Worm (Caenorhabditis elegans) whole organism, L1 larva: ENCODE data around the gene fbxb-92.

ENCODE experiments used
- C16A3.4 ChIP-seq: fragments of 150-350 bp; optimal IDR thresholded peaks from 2 replicates; lab custom pipeline; 2014; ENCODE audit warnings: missing biosample characterization, missing genetic modification characterization
- alr-1 ChIP-seq: fragments of 200-800 bp; sonication (Bioruptor generic); optimal IDR thresholded peaks from 2 replicates; lab custom pipeline; 2018; ENCODE audit warnings: borderline replicate concordance, mild to moderate bottlenecking, missing genetic modification characterization, missing compliant biosample characterization
- ama-1 ChIP-seq: fragments of 150-350 bp; optimal IDR thresholded peaks from 2 replicates; lab custom pipeline; 2014
- ceh-8 ChIP-seq: fragments of 200-800 bp; sonication (Bioruptor generic); optimal IDR thresholded peaks from 2 replicates; lab custom pipeline; 2018; ENCODE audit warnings: mild to moderate bottlenecking, missing genetic modification characterization, moderate library complexity, missing compliant biosample characterization
- ceh-90 ChIP-seq: sonication (generic microtip); optimal IDR thresholded peaks from 2 replicates; lab custom pipeline; 2016; ENCODE audit warnings: missing genetic modification characterization, missing compliant biosample characterization
- ces-1 ChIP-seq: fragments of 150-350 bp; optimal IDR thresholded peaks from 2 replicates; lab custom pipeline; 2014; ENCODE audit warnings: missing biosample characterization, missing genetic modification reagents, missing genetic modification characterization
- efl-1 ChIP-seq, 4 experiments: fragments of 150-350 bp; optimal IDR thresholded peaks in 3 of 4; peaks in 1 of 4; 1 replicate in 1 of 4; 2 replicates in 3 of 4; lab custom pipeline; 2014; ENCODE audit warnings: missing biosample characterization in 2 of 4, missing genetic modification characterization in 2 of 4, missing genetic modification reagents in 2 of 4
- efl-3 ChIP-seq: fragments of 200-800 bp; sonication (Bioruptor generic); optimal IDR thresholded peaks from 2 replicates; lab custom pipeline; 2018; ENCODE audit warnings: mild to moderate bottlenecking, missing genetic modification characterization, missing compliant biosample characterization
- fkh-10 ChIP-seq: sonication (generic microtip); optimal IDR thresholded peaks from 2 replicates; lab custom pipeline; 2017; ENCODE audit warnings: missing biosample characterization, missing genetic modification reagents, missing genetic modification characterization
- fkh-8 ChIP-seq: sonication (generic microtip); optimal IDR thresholded peaks from 2 replicates; lab custom pipeline; 2016; ENCODE audit warnings: mild to moderate bottlenecking, missing genetic modification characterization, missing compliant biosample characterization
- fos-1 ChIP-seq: fragments of 150-350 bp; optimal IDR thresholded peaks from 2 replicates; lab custom pipeline; 2014; ENCODE audit warnings: missing biosample characterization, missing genetic modification characterization
- lin-14 ChIP-seq: fragments of 200-800 bp; sonication (Bioruptor generic); optimal IDR thresholded peaks from 2 replicates; lab custom pipeline; 2018; ENCODE audit warnings: mild to moderate bottlenecking, missing genetic modification characterization, moderate library complexity, missing compliant biosample characterization
- lin-35 ChIP-seq, 2 experiments: fragments of 150-350 bp; optimal IDR thresholded peaks; 2 replicates each; lab custom pipeline; 2014; ENCODE audit warnings: missing biosample characterization in 2 of 2, missing genetic modification characterization in 2 of 2, missing genetic modification reagents in 2 of 2
- lir-3 ChIP-seq: sonication (generic microtip); optimal IDR thresholded peaks from 2 replicates; lab custom pipeline; 2016; ENCODE audit warnings: mild to moderate bottlenecking, missing genetic modification characterization, moderate library complexity, missing compliant biosample characterization; ENCODE audit not compliant: poor library complexity
- mab-9 ChIP-seq: fragments of 200-800 bp; sonication (Bioruptor generic); IDR thresholded peaks from 2 replicates; pipeline ENCODE4 v1.3.6; 2022; ENCODE audit warnings: missing genetic modification reagents, missing genetic modification characterization, missing compliant biosample characterization
- mdl-1 ChIP-seq, 2 experiments: fragments of 150-350 bp; optimal IDR thresholded peaks; 2 replicates each; lab custom pipeline; 2014 to 2017; ENCODE audit warnings: missing biosample characterization in 2 of 2, missing genetic modification characterization in 2 of 2, inconsistent platforms in 1 of 2
- mef-2 ChIP-seq: fragments of 150-350 bp; optimal IDR thresholded peaks from 2 replicates; lab custom pipeline; 2014; ENCODE audit warnings: missing biosample characterization, missing genetic modification characterization
- mep-1 ChIP-seq: fragments of 150-350 bp; optimal IDR thresholded peaks from 2 replicates; lab custom pipeline; 2014; ENCODE audit warnings: missing biosample characterization, missing genetic modification characterization
- nhr-47 ChIP-seq: sonication (generic microtip); optimal IDR thresholded peaks from 2 replicates; lab custom pipeline; 2016; ENCODE audit warnings: mild to moderate bottlenecking, missing genetic modification characterization, moderate library complexity, missing compliant biosample characterization
- nhr-71 ChIP-seq: sonication (generic microtip); optimal IDR thresholded peaks from 2 replicates; lab custom pipeline; 2016; ENCODE audit warnings: mild to moderate bottlenecking, missing genetic modification characterization, moderate library complexity, missing compliant biosample characterization
- nhr-77 ChIP-seq: fragments of 150-350 bp; optimal IDR thresholded peaks from 2 replicates; lab custom pipeline; 2014; ENCODE audit warnings: missing biosample characterization, missing genetic modification characterization
- pag-3 ChIP-seq: sonication (generic microtip); optimal IDR thresholded peaks from 2 replicates; lab custom pipeline; 2017; ENCODE audit warnings: missing genetic modification characterization, mild to moderate bottlenecking, missing compliant biosample characterization, antibody characterized with exemption, borderline replicate concordance; ENCODE audit not compliant: insufficient read depth
- pax-3 ChIP-seq: fragments of 200-800 bp; sonication (Bioruptor generic); optimal IDR thresholded peaks from 2 replicates; lab custom pipeline; 2018; ENCODE audit warnings: mild to moderate bottlenecking, missing genetic modification characterization, moderate library complexity, missing compliant biosample characterization
- pqm-1 ChIP-seq: sonication (generic microtip); optimal IDR thresholded peaks from 3 replicates; lab custom pipeline; 2017; ENCODE audit warnings: missing biosample characterization, missing genetic modification characterization
- snpc-4 ChIP-seq: fragments of 150-350 bp; optimal IDR thresholded peaks from 2 replicates; lab custom pipeline; 2014; ENCODE audit warnings: missing biosample characterization, missing genetic modification characterization
- sox-4 ChIP-seq: sonication (generic microtip); optimal IDR thresholded peaks from 2 replicates; lab custom pipeline; 2016; ENCODE audit warnings: missing genetic modification characterization, missing compliant biosample characterization
- unc-62 ChIP-seq: fragments of 150-350 bp; optimal IDR thresholded peaks from 2 replicates; lab custom pipeline; 2014; ENCODE audit warnings: missing biosample characterization, missing genetic modification reagents, missing genetic modification characterization
- unc-98 ChIP-seq: fragments of 200-800 bp; sonication (Bioruptor generic); IDR thresholded peaks from 2 replicates; pipeline ENCODE4 v1.3.6; 2022; ENCODE audit warnings: missing genetic modification characterization, missing compliant biosample characterization
- vab-15 ChIP-seq: sonication (generic microtip); optimal IDR thresholded peaks from 2 replicates; lab custom pipeline; 2017; ENCODE audit warnings: missing genotype, mild to moderate bottlenecking, missing genetic modification characterization, missing compliant biosample characterization
- zip-4 ChIP-seq: fragments of 200-800 bp; sonication (Bioruptor generic); optimal IDR thresholded peaks from 2 replicates; lab custom pipeline; 2018; ENCODE audit warnings: mild to moderate bottlenecking, missing genetic modification characterization, moderate library complexity, missing compliant biosample characterization
- ztf-11 ChIP-seq, 2 experiments: sonication (generic microtip); optimal IDR thresholded peaks; 2 replicates each; lab custom pipeline; 2016 to 2017; ENCODE audit warnings: missing genetic modification characterization in 2 of 2, missing biosample characterization in 1 of 2, missing compliant biosample characterization in 1 of 2

Gene fbxb-92

DNA sequence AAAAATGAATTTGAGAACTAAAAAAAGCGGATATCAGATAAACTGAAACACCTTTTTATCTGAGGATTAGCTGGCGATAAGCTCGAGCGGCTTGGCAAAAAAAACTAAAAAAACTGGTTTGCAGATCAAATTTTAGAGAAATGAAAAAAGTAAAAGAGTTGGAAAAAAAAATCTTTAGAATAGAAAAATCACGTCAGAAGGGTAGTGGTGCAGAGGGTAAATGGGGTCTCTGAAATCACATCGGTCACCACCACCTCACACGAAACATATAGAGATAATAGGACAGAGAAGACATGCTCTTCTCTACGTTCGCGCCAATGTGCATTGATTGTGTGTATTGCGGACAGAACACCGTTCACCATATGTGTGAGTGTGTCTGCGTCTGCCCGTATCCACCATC lies 33.9 kb upstream of the fbxb-92 start:
- TF ChIP-seq vab-15 (tag; lab: Kevin White, UChicago): no peak
- no peak for TF ChIP-seq efl-1 (optimal IDR thresholded peaks at IDR 0.05; lab: Kevin White, UChicago)
- TF ChIP-seq efl-1 (GFP tag; optimal IDR thresholded peaks at IDR 0.05 in 1 of 2; lab: Kevin White, UChicago): peak in 1 of 2 experiments; percentile 67

DNA sequence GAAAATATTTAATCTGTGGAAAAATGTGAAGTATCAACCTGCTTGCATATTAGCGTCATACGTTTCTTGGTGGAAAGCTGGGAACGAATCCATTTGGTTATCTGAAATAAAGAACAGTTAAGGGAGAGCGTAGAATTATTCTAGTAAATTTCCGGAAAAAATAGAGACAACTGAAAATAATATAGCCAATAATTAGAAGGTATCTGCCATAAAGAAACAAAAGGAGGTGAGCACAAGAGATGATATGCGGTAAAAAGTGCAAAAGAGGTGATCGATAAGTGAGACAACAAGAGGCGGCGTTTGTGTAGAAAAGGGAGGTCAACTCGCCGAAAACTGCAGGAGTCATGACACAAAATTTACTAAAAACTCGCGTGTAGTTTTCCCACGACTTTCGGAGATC lies 32.2 kb upstream of the fbxb-92 start, which contains the start of gene T24E12.11:
T24E12.11 (minus strand) TSS at position 101 of the 400 bp plus-strand sequence.
- TF ChIP-seq lin-35 (GFP tag; optimal IDR thresholded peaks at IDR 0.05; lab: Kevin White, UChicago): no peak
- TF ChIP-seq unc-62: no peak
- TF ChIP-seq C16A3.4 (tag; lab: Kevin White, UChicago): no peak
- no peak for TF ChIP-seq pax-3 (tag; lab: Kevin White, UChicago)
- no peak for TF ChIP-seq fos-1
- no peak for TF ChIP-seq ama-1 (lab: Kevin White, UChicago)
- no peak for TF ChIP-seq pqm-1
- no peak for TF ChIP-seq mep-1
- no peak for TF ChIP-seq ces-1 (GFP tag; lab: Kevin White, UChicago)
- TF ChIP-seq mef-2 (tag; lab: Kevin White, UChicago): no peak
- no peak for TF ChIP-seq efl-3
- TF ChIP-seq zip-4: no peak

DNA sequence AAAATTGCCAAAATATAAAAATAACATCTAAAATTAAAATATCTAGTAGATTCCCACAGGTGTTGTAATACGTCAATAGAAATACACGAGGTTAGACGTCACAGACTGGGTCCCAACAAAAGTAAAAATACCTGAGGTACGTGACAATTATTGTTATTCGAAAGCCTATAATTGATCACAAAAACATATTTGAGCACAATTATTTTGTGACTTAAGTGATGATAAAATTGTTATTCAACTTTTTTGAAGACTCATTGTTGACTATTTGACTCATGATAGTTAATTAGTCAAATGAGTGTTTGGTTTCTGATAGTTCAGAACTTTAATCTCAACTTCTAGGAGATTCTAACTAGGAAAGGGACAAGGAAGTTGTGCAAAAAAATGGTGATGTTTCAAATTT lies 30.5 kb upstream of the fbxb-92 start:
- TF ChIP-seq pag-3 (tag; lab: Kevin White, UChicago) (no peak), fkh-10 (peak; percentile 36), nhr-71 (peak; percentile 35), lin-14 (GFP tag; lab: Kevin White, UChicago) (no peak), nhr-47 (peak; percentile 1), ceh-90 (tag; lab: Kevin White, UChicago) (no peak), ceh-8 (GFP tag; lab: Kevin White, UChicago) (peak; percentile 79), fkh-8 (peak; percentile 51), lir-3 (tag; lab: Kevin White, UChicago) (no peak)

DNA sequence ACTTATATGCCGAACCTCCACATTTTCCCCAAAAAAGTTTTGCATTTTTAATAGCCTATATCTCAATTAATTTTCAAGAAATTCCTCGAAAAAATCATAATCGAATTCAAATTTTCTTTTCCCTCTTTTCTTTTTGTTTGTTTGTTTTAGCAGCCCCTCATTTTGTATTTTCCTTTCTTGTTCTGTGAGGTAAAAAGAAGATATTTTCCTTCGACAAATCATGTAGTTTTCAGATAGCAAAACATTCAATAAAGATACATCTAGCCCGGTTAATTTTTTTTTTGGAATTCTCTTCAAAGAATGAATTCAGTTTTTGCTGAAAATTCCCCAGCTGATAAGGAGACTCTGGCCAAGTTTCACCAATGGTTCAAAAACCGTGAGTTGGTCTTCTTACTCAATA lies 28.4 kb upstream of the fbxb-92 start, which contains the start of gene T24E12.3:
T24E12.3 (plus strand) TSS at position 301 of the 400 bp plus-strand sequence.
- TF ChIP-seq sox-4 (no peak), pag-3 (tag; lab: Kevin White, UChicago) (no peak), nhr-47 (no peak), ztf-11 (tag; optimal IDR thresholded peaks at IDR 0.05; lab: Kevin White, UChicago) (no peak), alr-1 (tag; lab: Kevin White, UChicago) (no peak), unc-98 (GFP tag; lab: Robert Waterston, UW) (no peak), fkh-8 (no peak), nhr-77 (tag; lab: Kevin White, UChicago) (no peak), efl-3 (no peak), snpc-4 (tag; lab: Kevin White, UChicago) (no peak), mef-2 (tag; lab: Kevin White, UChicago) (no peak)

DNA sequence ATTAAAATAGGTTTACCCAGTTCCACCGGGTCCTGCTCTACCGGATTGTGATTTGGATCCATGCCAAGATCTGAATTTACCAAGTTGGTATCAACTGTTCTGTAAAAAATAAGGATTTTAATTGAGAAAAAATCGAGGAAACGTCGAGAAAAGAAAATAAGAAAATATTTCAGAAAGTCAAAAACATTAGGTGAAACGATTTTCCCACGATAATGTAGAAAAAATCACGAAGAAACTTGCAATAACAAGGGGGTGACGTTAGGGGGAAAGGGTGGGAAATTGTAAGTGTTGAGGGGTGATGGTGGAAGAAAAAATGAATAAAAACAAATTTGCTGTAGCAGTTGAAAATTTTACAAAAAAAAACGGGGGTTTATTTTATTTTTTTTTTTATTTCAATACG lies 25.8 kb upstream of the fbxb-92 start, which contains the start of gene T24E12.10:
T24E12.10 (minus strand) TSS at position 101 of the 400 bp plus-strand sequence.
- TF ChIP-seq mdl-1 (tag; optimal IDR thresholded peaks at IDR 0.05; lab: Kevin White, UChicago) (no peak), mab-9 (no peak), efl-1 (optimal IDR thresholded peaks at IDR 0.05; lab: Kevin White, UChicago) (no peak), efl-1 (GFP tag; optimal IDR thresholded peaks at IDR 0.05 in 1 of 2; lab: Kevin White, UChicago) (peak in 1 of 2 experiments; percentile 15), pqm-1 (no peak)

DNA sequence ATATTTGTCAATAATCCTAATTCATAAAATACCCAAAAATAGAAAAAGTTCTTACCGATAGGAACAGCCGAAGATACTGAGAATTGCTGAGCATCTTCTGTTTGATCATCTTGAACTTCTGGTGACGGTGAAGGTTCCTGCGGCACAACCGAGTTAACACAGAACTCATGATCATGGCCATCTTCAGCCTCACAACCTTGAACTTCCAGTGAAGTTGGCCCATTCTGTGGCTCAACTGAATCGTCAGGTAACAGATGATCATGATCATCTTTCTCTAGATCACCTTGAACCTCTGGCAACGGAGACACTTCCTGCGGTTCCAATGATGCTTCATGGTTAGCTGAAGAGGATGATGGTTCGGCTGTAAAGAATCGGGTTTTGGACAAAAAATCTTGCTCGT lies 24.3 kb upstream of the fbxb-92 start:
- TF ChIP-seq ztf-11 (tag; optimal IDR thresholded peaks at IDR 0.05; lab: Kevin White, UChicago) (no peak), nhr-71 (no peak), mab-9 (no peak)
